Worm (Caenorhabditis elegans) whole organism, young adult: ENCODE measurements around the gene arl-8.
"Not testable (repeated sequence)": the region's sequence is repeated elsewhere in the genome, so short reads cannot be mapped to it uniquely, and the experiment has no call there.

Experiments used
- B0336.3 ChIP-seq: fragments of 200-800 bp; sonication (Bioruptor generic); IDR thresholded peaks from 2 replicates; pipeline ENCODE4 v1.3.6; 2022; ENCODE audit warnings: missing genetic modification characterization, missing compliant biosample characterization
- ceh-79 ChIP-seq: sonication (generic microtip); optimal IDR thresholded peaks from 2 replicates; lab custom pipeline; 2017; ENCODE audit warnings: mild to moderate bottlenecking, missing genetic modification characterization, missing compliant biosample characterization
- ceh-91 ChIP-seq: fragments of 200-800 bp; sonication (Bioruptor generic); IDR thresholded peaks from 2 replicates; pipeline ENCODE4 v1.3.6; 2022; ENCODE audit warnings: missing genetic modification reagents, missing genetic modification characterization, missing compliant biosample characterization
- dpl-1 ChIP-seq: fragments of 150-350 bp; optimal IDR thresholded peaks from 2 replicates; lab custom pipeline; 2014; ENCODE audit warnings: missing biosample characterization, missing genetic modification reagents, missing genetic modification characterization
- hmg-1.2 ChIP-seq: fragments of 200-800 bp; sonication (Bioruptor generic); IDR thresholded peaks from 2 replicates; pipeline ENCODE4 v1.3.6; 2022; ENCODE audit warnings: missing genetic modification reagents, missing genetic modification characterization, missing compliant biosample characterization
- let-526 ChIP-seq: fragments of 200-800 bp; sonication (Bioruptor generic); IDR thresholded peaks from 2 replicates; pipeline ENCODE4 v1.3.6; 2022; ENCODE audit warnings: missing genetic modification reagents, missing genetic modification characterization, missing compliant biosample characterization
- let-607 ChIP-seq, 2 experiments: fragments of 200-800 bp in 1 of 2; sonication (Bioruptor generic) in 1 of 2; sonication (generic microtip) in 1 of 2; optimal IDR thresholded peaks; 2 replicates each; lab custom pipeline; 2016 to 2018; ENCODE audit warnings: mild to moderate bottlenecking in 2 of 2, missing compliant biosample characterization in 2 of 2, missing genetic modification characterization in 2 of 2, moderate library complexity in 2 of 2, missing genotype in 1 of 2
- rpc-1 ChIP-seq, 2 experiments: fragments of 150-350 bp in 1 of 2; sonication (generic microtip) in 1 of 2; optimal IDR thresholded peaks; 2 replicates each; lab custom pipeline; 2014 to 2018; ENCODE audit warnings: missing biosample characterization in 1 of 2, missing genetic modification characterization in 1 of 2, missing genetic modification reagents in 1 of 2, missing genotype in 1 of 2
- snpc-4 ChIP-seq, 5 experiments: fragments of 150-350 bp in 1 of 5; sonication (generic microtip) in 4 of 5; optimal IDR thresholded peaks; 2 replicates each; lab custom pipeline; 2014 to 2018; ENCODE audit warnings: missing genetic modification characterization in 5 of 5, missing biosample characterization in 3 of 5, antibody characterized with exemption in 2 of 5, mild to moderate bottlenecking in 2 of 5, missing compliant biosample characterization in 2 of 5, missing genotype in 2 of 5, moderate library complexity in 2 of 5, missing genetic modification reagents in 1 of 5
- ztf-6 ChIP-seq: fragments of 200-800 bp; sonication (Bioruptor generic); IDR thresholded peaks from 2 replicates; pipeline ENCODE4 v1.3.6; 2022; ENCODE audit warnings: missing genetic modification reagents, missing genetic modification characterization, missing compliant biosample characterization

DNA sequence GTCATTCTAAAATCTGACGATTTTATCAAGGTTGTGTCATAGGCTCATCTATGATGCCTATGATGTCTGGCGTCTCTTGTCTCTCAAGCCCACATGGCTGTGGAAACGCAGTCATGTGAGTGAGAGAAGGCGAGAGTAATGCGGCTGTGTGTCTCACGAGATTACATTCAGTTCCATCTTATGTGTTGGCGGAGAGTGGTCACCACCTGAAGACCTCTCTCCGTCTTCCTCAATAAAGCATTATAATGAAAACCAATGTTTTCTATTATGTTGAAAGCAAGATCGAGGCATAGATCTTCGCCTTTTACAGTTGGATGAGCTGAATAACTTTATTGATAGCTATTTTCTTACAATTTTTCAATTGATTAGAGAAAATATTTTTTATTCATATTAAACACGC is 34.6 kb upstream of the arl-8 start:
- TF ChIP-seq let-607 (tag; optimal IDR thresholded peaks at IDR 0.05; lab: Kevin White, UChicago); dpl-1 (GFP tag; lab: Kevin White, UChicago); rpc-1 (optimal IDR thresholded peaks at IDR 0.05; lab: Kevin White, UChicago); rpc-1 (tag; optimal IDR thresholded peaks at IDR 0.05; lab: Kevin White, UChicago); ceh-79; ceh-91; snpc-4 (tag; optimal IDR thresholded peaks at IDR 0.05; lab: Kevin White, UChicago); B0336.3; ztf-6 (GFP tag; lab: Robert Waterston, UW): not testable (repeated sequence)
- TF ChIP-seq let-526 (GFP tag; lab: Robert Waterston, UW) (peak; percentile 6; the same call in 1 of the 2 replicates), snpc-4 (GFP tag; optimal IDR thresholded peaks at IDR 0.05; lab: Kevin White, UChicago) (peak; percentile 20), hmg-1.2 (peak; percentile 56; the same call in 1 of the 2 replicates)
